Fruit fly (Drosophila melanogaster): ENCODE results near the gene Tdh.

- no peak for TF ChIP-seq psq (optimal IDR thresholded peaks at IDR 0.05)
- TF ChIP-seq ttk (optimal IDR thresholded peaks at IDR 0.05): no peak
Measured at dm6 chr3L:20470991-20471498, 4.3 kb downstream of the Tdh start.

All from Kc167 (cell line).